Fruit fly (Drosophila melanogaster) whole organism, embryonic: ENCODE data around the gene Dhc93AB.

Experiments
- Awh ChIP-seq: fragments of 200-800 bp; sonication (Bioruptor generic); IDR thresholded peaks from 2 replicates; pipeline ENCODE4, ENCODE4 v1.3.6; 2022; ENCODE audit warnings: missing biosample characterization, missing genetic modification characterization
- BEAF-32 ChIP-seq: fragments of 200-800 bp; sonication (Bioruptor generic); optimal IDR thresholded peaks from 3 replicates; lab custom pipeline; 2017; ENCODE audit warnings: missing biosample characterization, missing genetic modification characterization, mild to moderate bottlenecking, moderate library complexity, missing genetic modification reagents
- CG10147 ChIP-seq: fragments of 200-800 bp; sonication (Bioruptor generic); optimal IDR thresholded peaks from 2 replicates; lab custom pipeline; 2019; ENCODE audit warnings: missing biosample characterization, mild to moderate bottlenecking, missing genetic modification characterization, moderate library complexity
- CG10366 ChIP-seq: fragments of 200-800 bp; sonication (Bioruptor generic); IDR thresholded peaks from 2 replicates; pipeline ENCODE4 v1.3.6; 2022; ENCODE audit warnings: missing biosample characterization, missing genetic modification characterization
- CG11723 ChIP-seq: fragments of 200-800 bp; sonication (Bioruptor generic); optimal IDR thresholded peaks from 2 replicates; lab custom pipeline; 2017; ENCODE audit warnings: missing biosample characterization, mild to moderate bottlenecking, missing genetic modification characterization
- CG12219 ChIP-seq: fragments of 200-800 bp; sonication (Bioruptor generic); optimal IDR thresholded peaks from 3 replicates; lab custom pipeline; 2018; ENCODE audit warnings: missing biosample characterization, mild to moderate bottlenecking, missing genetic modification characterization
- CG12299 ChIP-seq: fragments of 200-800 bp; sonication (Bioruptor generic); optimal IDR thresholded peaks from 2 replicates; lab custom pipeline; 2018; ENCODE audit warnings: missing biosample characterization, mild to moderate bottlenecking, missing genetic modification characterization
- CG14710 ChIP-seq: fragments of 200-800 bp; sonication (Bioruptor generic); optimal IDR thresholded peaks from 3 replicates; lab custom pipeline; 2019; ENCODE audit warnings: missing biosample characterization, mild to moderate bottlenecking, missing genetic modification characterization, moderate library complexity
- CG15269 ChIP-seq: fragments of 200-800 bp; sonication (Bioruptor generic); optimal IDR thresholded peaks from 2 replicates; lab custom pipeline; 2018; ENCODE audit warnings: missing biosample characterization, mild to moderate bottlenecking, missing genetic modification characterization, moderate library complexity
- CG1603 ChIP-seq: fragments of 200-800 bp; sonication (Bioruptor generic); optimal IDR thresholded peaks from 2 replicates; lab custom pipeline; 2019; ENCODE audit warnings: missing biosample characterization, mild to moderate bottlenecking, missing genetic modification characterization, moderate library complexity
- CG17186 ChIP-seq: fragments of 200-800 bp; sonication (Bioruptor generic); optimal IDR thresholded peaks from 3 replicates; lab custom pipeline; 2017; ENCODE audit warnings: missing biosample characterization, missing genetic modification reagents, missing genetic modification characterization
- CG17361 ChIP-seq: fragments of 200-800 bp; sonication (Bioruptor generic); IDR thresholded peaks from 3 replicates; pipeline ENCODE4 v1.3.6; 2022; ENCODE audit warnings: missing biosample characterization, missing genetic modification characterization
- CG17568 ChIP-seq: fragments of 200-800 bp; sonication (Bioruptor generic); optimal IDR thresholded peaks from 2 replicates; lab custom pipeline; 2018; ENCODE audit warnings: missing biosample characterization, mild to moderate bottlenecking, missing genetic modification characterization, moderate library complexity
- CG18262 ChIP-seq: fragments of 200-800 bp; optimal IDR thresholded peaks from 3 replicates; lab custom pipeline; 2019; ENCODE audit warnings: missing biosample characterization, mild to moderate bottlenecking, missing genetic modification characterization, moderate library complexity
- CG3163 ChIP-seq: fragments of 200-800 bp; sonication (Bioruptor generic); optimal IDR thresholded peaks from 3 replicates; lab custom pipeline; 2016; ENCODE audit warnings: missing biosample characterization, missing genetic modification characterization
- CG34376 ChIP-seq: fragments of 200-800 bp; sonication (Bioruptor generic); optimal IDR thresholded peaks from 2 replicates; lab custom pipeline; 2018; ENCODE audit warnings: missing biosample characterization, mild to moderate bottlenecking, missing genetic modification characterization
- CG3838 ChIP-seq: fragments of 200-800 bp; sonication (Bioruptor generic); optimal IDR thresholded peaks from 3 replicates; lab custom pipeline; 2016; ENCODE audit warnings: missing biosample characterization, missing genetic modification characterization
- CG42726 ChIP-seq: fragments of 200-800 bp; sonication (Bioruptor generic); IDR thresholded peaks from 2 replicates; pipeline ENCODE4 v1.3.6; 2022; ENCODE audit warnings: missing biosample characterization, missing genetic modification characterization; ENCODE audit not compliant: partially characterized antibody
- CG4707 ChIP-seq: fragments of 200-800 bp; sonication (Bioruptor generic); optimal IDR thresholded peaks from 2 replicates; lab custom pipeline; 2018; ENCODE audit warnings: missing biosample characterization, mild to moderate bottlenecking, missing genetic modification characterization, moderate library complexity
- CG4820 ChIP-seq: fragments of 200-800 bp; sonication (Bioruptor generic); optimal IDR thresholded peaks from 3 replicates; lab custom pipeline; 2016; ENCODE audit warnings: missing biosample characterization, missing genetic modification characterization
- CG6272 ChIP-seq: fragments of 200-800 bp; sonication (Bioruptor generic); IDR thresholded peaks from 2 replicates; pipeline ENCODE4 v1.3.6; 2022; ENCODE audit warnings: missing biosample characterization, missing genetic modification characterization
- CG6683 ChIP-seq: fragments of 200-800 bp; sonication (Bioruptor generic); optimal IDR thresholded peaks from 2 replicates; lab custom pipeline; 2017; ENCODE audit warnings: missing biosample characterization, mild to moderate bottlenecking, missing genetic modification characterization, missing genetic modification reagents
- CG8478 ChIP-seq: fragments of >200 bp; optimal IDR thresholded peaks from 2 replicates; lab custom pipeline; 2018
- CG8924 ChIP-seq: fragments of 200-800 bp; optimal IDR thresholded peaks from 3 replicates; lab custom pipeline; 2019; ENCODE audit warnings: missing biosample characterization, mild to moderate bottlenecking, missing genetic modification characterization, moderate library complexity
- CG8944 ChIP-seq: fragments of 200-800 bp; sonication (Bioruptor generic); optimal IDR thresholded peaks from 3 replicates; lab custom pipeline; 2016; ENCODE audit warnings: missing biosample characterization, missing genetic modification characterization
- Dbx ChIP-seq: fragments of 200-800 bp; sonication (Bioruptor generic); IDR thresholded peaks from 3 replicates; pipeline ENCODE4 v1.3.6; 2022; ENCODE audit warnings: missing biosample characterization, missing genetic modification characterization
- Doc2 ChIP-seq: fragments of 200-800 bp; sonication (Bioruptor generic); IDR thresholded peaks from 2 replicates; pipeline ENCODE4 v1.3.6; 2022; ENCODE audit warnings: missing biosample characterization, missing genetic modification characterization
- HLH54F ChIP-seq: fragments of 200-800 bp; sonication (Bioruptor generic); optimal IDR thresholded peaks from 3 replicates; lab custom pipeline; 2016; ENCODE audit warnings: missing biosample characterization, missing genetic modification characterization
- Jarid2 ChIP-seq: fragments of 200-800 bp; sonication (Bioruptor generic); optimal IDR thresholded peaks from 3 replicates; lab custom pipeline; 2017; ENCODE audit warnings: mild to moderate bottlenecking, missing biosample characterization, missing genetic modification reagents, missing genetic modification characterization
- NFAT ChIP-seq: fragments of 200-800 bp; sonication (Bioruptor generic); IDR thresholded peaks from 2 replicates; pipeline ENCODE4 v1.3.6; 2022; ENCODE audit warnings: missing biosample characterization, missing genetic modification characterization
- Oaz ChIP-seq: fragments of 200-800 bp; sonication (Bioruptor generic); IDR thresholded peaks from 2 replicates; pipeline ENCODE4 v1.3.6; 2022; ENCODE audit warnings: missing biosample characterization, missing genetic modification characterization
- Side ChIP-seq: fragments of 200-800 bp; sonication (Bioruptor generic); optimal IDR thresholded peaks from 2 replicates; lab custom pipeline; 2016; ENCODE audit warnings: missing biosample characterization, missing genetic modification characterization
- Sox100B ChIP-seq: fragments of 200-800 bp; sonication (Bioruptor generic); optimal IDR thresholded peaks from 3 replicates; lab custom pipeline; 2018; ENCODE audit warnings: missing biosample characterization, mild to moderate bottlenecking, missing genetic modification characterization
- Stat92E ChIP-seq, 3 experiments: fragments of >200 bp in 2 of 3; fragments of 200-800 bp in 1 of 3; sonication (Bioruptor generic) in 1 of 3; optimal IDR thresholded peaks; 2 replicates each; lab custom pipeline; 2017 to 2019; ENCODE audit warnings: missing biosample characterization in 3 of 3, missing genetic modification characterization in 3 of 3, mild to moderate bottlenecking in 1 of 3, moderate library complexity in 1 of 3
- Trl ChIP-seq, 3 experiments: fragments of >200 bp in 2 of 3; fragments of 200-800 bp in 1 of 3; sonication (Bioruptor generic) in 1 of 3; optimal IDR thresholded peaks; 2 replicates in 1 of 3; 3 replicates in 2 of 3; lab custom pipeline; 2016 to 2017; ENCODE audit warnings: missing biosample characterization in 1 of 3, missing genetic modification characterization in 1 of 3
- Vsx1 ChIP-seq: fragments of 200-800 bp; sonication (Bioruptor generic); optimal IDR thresholded peaks from 2 replicates; lab custom pipeline; 2017; ENCODE audit warnings: missing biosample characterization, mild to moderate bottlenecking, missing genetic modification characterization, missing genetic modification reagents
- br ChIP-seq: fragments of >200 bp; optimal IDR thresholded peaks from 2 replicates; lab custom pipeline; 2017
- cato ChIP-seq: fragments of 200-800 bp; sonication (Bioruptor generic); optimal IDR thresholded peaks from 2 replicates; lab custom pipeline; 2016; ENCODE audit warnings: missing biosample characterization, missing genetic modification characterization, borderline replicate concordance
- chinmo ChIP-seq: fragments of 200-800 bp; sonication (Bioruptor generic); IDR thresholded peaks from 4 replicates; pipeline ENCODE4 v1.3.6; 2022; ENCODE audit warnings: missing biosample characterization, missing genetic modification characterization; ENCODE audit not compliant: partially characterized antibody
- crol ChIP-seq: fragments of 200-800 bp; sonication (Bioruptor generic); IDR thresholded peaks from 2 replicates; pipeline ENCODE4 v1.3.6; 2022; ENCODE audit warnings: missing biosample characterization, missing genetic modification characterization
- dm ChIP-seq: fragments of 200-800 bp; sonication (Bioruptor generic); optimal IDR thresholded peaks from 3 replicates; lab custom pipeline; 2016; ENCODE audit warnings: missing biosample characterization, missing genetic modification characterization
- ems ChIP-seq: fragments of 200-800 bp; sonication (Bioruptor generic); optimal IDR thresholded peaks from 3 replicates; lab custom pipeline; 2016; ENCODE audit warnings: missing biosample characterization, missing genetic modification characterization
- eve ChIP-seq, 2 experiments: fragments of >200 bp; optimal IDR thresholded peaks; 2 replicates each; lab custom pipeline; 2017; ENCODE audit warnings: missing biosample characterization in 2 of 2, missing genetic modification characterization in 2 of 2
- fu2 ChIP-seq: fragments of 200-800 bp; sonication (Bioruptor generic); optimal IDR thresholded peaks from 2 replicates; lab custom pipeline; 2016; ENCODE audit warnings: missing biosample characterization, missing genetic modification characterization
- her ChIP-seq: fragments of 200-800 bp; sonication (Bioruptor generic); optimal IDR thresholded peaks from 2 replicates; lab custom pipeline; 2016; ENCODE audit warnings: missing biosample characterization, missing genetic modification characterization
- mam ChIP-seq: fragments of 200-800 bp; sonication (Bioruptor generic); optimal IDR thresholded peaks from 3 replicates; lab custom pipeline; 2016; ENCODE audit warnings: missing biosample characterization, missing genetic modification characterization
- nmo ChIP-seq: fragments of 200-800 bp; sonication (Bioruptor generic); optimal IDR thresholded peaks from 2 replicates; lab custom pipeline; 2018; ENCODE audit warnings: missing biosample characterization, mild to moderate bottlenecking, missing genetic modification characterization, moderate library complexity
- odd ChIP-seq: fragments of 200-800 bp; sonication (Bioruptor generic); optimal IDR thresholded peaks from 2 replicates; lab custom pipeline; 2017; ENCODE audit warnings: missing biosample characterization, mild to moderate bottlenecking, missing genetic modification characterization
- psq ChIP-seq: fragments of 200-800 bp; sonication (Bioruptor generic); optimal IDR thresholded peaks from 2 replicates; lab custom pipeline; 2017; ENCODE audit warnings: missing biosample characterization, missing genetic modification characterization
- repo ChIP-seq: fragments of 200-800 bp; sonication (Bioruptor generic); optimal IDR thresholded peaks from 2 replicates; lab custom pipeline; 2016; ENCODE audit warnings: missing biosample characterization, missing genetic modification characterization
- sim ChIP-seq: fragments of 200-800 bp; sonication (Bioruptor generic); IDR thresholded peaks from 2 replicates; pipeline ENCODE4 v1.3.6; 2022; ENCODE audit warnings: missing biosample characterization, missing genetic modification characterization

Dhc93AB gene

dm6 chr3R:20989657-20990056, 52.6 kb downstream of the Dhc93AB start (continued):
- TF ChIP-seq Trl (optimal IDR thresholded peaks at IDR 0.05; lab: Kevin White, UChicago): peak in 1 of 2 experiments; percentile 21
- peak; percentile 47 for TF ChIP-seq Trl (GFP tag; optimal IDR thresholded peaks at IDR 0.05; lab: Kevin White, UChicago)
- TF ChIP-seq CG3163 (GFP tag; lab: Kevin White, UChicago): peak; percentile 12
- TF ChIP-seq CG11723 (GFP tag; lab: Kevin White, UChicago): peak; percentile 9
- TF ChIP-seq NFAT (GFP tag; lab: Robert Waterston, UW): 0 out of 2 replicates have a peak, but pooled peaks have one; percentile 35
- TF ChIP-seq ems (GFP tag; lab: Kevin White, UChicago): no peak
- TF ChIP-seq CG10147: peak; percentile 8
- TF ChIP-seq Doc2 (GFP tag; lab: Robert Waterston, UW): no peak
- TF ChIP-seq Awh (GFP tag; lab: Robert Waterston, UW): no peak
- TF ChIP-seq sim (GFP tag; lab: Robert Waterston, UW): no peak
- TF ChIP-seq CG10366 (GFP tag; lab: Robert Waterston, UW): no peak; the same call in 1 of the 2 replicates
- TF ChIP-seq eve (GFP tag; optimal IDR thresholded peaks at IDR 0.05; lab: Kevin White, UChicago): no peak
- TF ChIP-seq CG14710 (tag; lab: Kevin White, UChicago): peak; percentile 20
- TF ChIP-seq fu2 (GFP tag; lab: Kevin White, UChicago): peak; percentile 37
- TF ChIP-seq chinmo (GFP tag; lab: Robert Waterston, UW): no peak
- peak; percentile 53; the same call in 1 of the 3 replicates for TF ChIP-seq Dbx (GFP tag; lab: Robert Waterston, UW)
- no peak for TF ChIP-seq Oaz (GFP tag; lab: Robert Waterston, UW)
- TF ChIP-seq repo (GFP tag; lab: Kevin White, UChicago): peak; percentile 13
- no peak for TF ChIP-seq CG34376
- TF ChIP-seq CG3838: no peak
- TF ChIP-seq crol (GFP tag; lab: Robert Waterston, UW): no peak
- TF ChIP-seq HLH54F: peak; percentile 26
- TF ChIP-seq CG12219 (GFP tag; lab: Kevin White, UChicago): peak; percentile 13
- peak; percentile 41 for TF ChIP-seq CG4820 (GFP tag; lab: Kevin White, UChicago)
- no peak for TF ChIP-seq Jarid2 (GFP tag; lab: Kevin White, UChicago)
- TF ChIP-seq Sox100B (GFP tag; lab: Kevin White, UChicago): peak; percentile 67
- TF ChIP-seq CG18262 (tag; lab: Kevin White, UChicago): peak; percentile 62
- no peak for TF ChIP-seq CG6683 (GFP tag; lab: Kevin White, UChicago)
- peak; percentile 79 for TF ChIP-seq CG17361
- peak; percentile 74 for TF ChIP-seq CG15269 (tag; lab: Kevin White, UChicago)
- TF ChIP-seq CG8478 (lab: Kevin White, UChicago): no peak
- peak; percentile 50 for TF ChIP-seq odd
- no peak for TF ChIP-seq cato
- no peak for TF ChIP-seq BEAF-32 (GFP tag; lab: Kevin White, UChicago)
- no peak for TF ChIP-seq Stat92E (GFP tag; optimal IDR thresholded peaks at IDR 0.05; lab: Kevin White, UChicago)
- TF ChIP-seq CG42726: no peak
- TF ChIP-seq CG8944 (GFP tag; lab: Kevin White, UChicago): no peak
- no peak for TF ChIP-seq br (lab: Kevin White, UChicago)
- no peak for TF ChIP-seq CG17186 (GFP tag; lab: Kevin White, UChicago)
- TF ChIP-seq nmo (GFP tag; lab: Kevin White, UChicago): peak; percentile 64
- TF ChIP-seq CG6272 (GFP tag; lab: Robert Waterston, UW): no peak
- TF ChIP-seq her (GFP tag; lab: Kevin White, UChicago): peak; percentile 32
- TF ChIP-seq Vsx1 (GFP tag; lab: Kevin White, UChicago): peak; percentile 49
- TF ChIP-seq CG4707 (GFP tag; lab: Kevin White, UChicago): no peak
- peak; percentile 3 for TF ChIP-seq dm
- TF ChIP-seq CG12299 (tag; lab: Kevin White, UChicago): no peak
- TF ChIP-seq Side (GFP tag; lab: Kevin White, UChicago): peak; percentile 32
- no peak for TF ChIP-seq CG17568 (GFP tag; lab: Kevin White, UChicago)
- TF ChIP-seq mam: peak; percentile 66
- no peak for TF ChIP-seq CG1603
- no peak for TF ChIP-seq psq (GFP tag; lab: Kevin White, UChicago)
- peak; percentile 56 for TF ChIP-seq CG8924
